Worm (Caenorhabditis elegans) whole organism, young adult: ENCODE results near the gene pcrg-1.

Experiments
- B0019.2 ChIP-seq: fragments of 200-800 bp; sonication (Bioruptor generic); conservative IDR thresholded peaks from 2 replicates; pipeline ENCODE4 v1.3.6; 2022; ENCODE audit warnings: missing genetic modification reagents, missing genetic modification characterization, missing compliant biosample characterization
- B0035.1 ChIP-seq: sonication (generic microtip); optimal IDR thresholded peaks from 2 replicates; lab custom pipeline; 2016; ENCODE audit warnings: missing genetic modification characterization, mild to moderate bottlenecking, missing compliant biosample characterization, missing genotype, missing genetic modification reagents
- F33H1.4 ChIP-seq: fragments of 200-800 bp; sonication (Bioruptor generic); IDR thresholded peaks from 2 replicates; pipeline ENCODE4 v1.3.6; 2022; ENCODE audit warnings: missing genetic modification reagents, missing genetic modification characterization, missing compliant biosample characterization
- F52B5.7 ChIP-seq: sonication (generic microtip); optimal IDR thresholded peaks from 2 replicates; lab custom pipeline; 2016; ENCODE audit warnings: mild to moderate bottlenecking, missing genetic modification characterization, missing compliant biosample characterization
- T07F8.4 ChIP-seq: sonication (generic microtip); optimal IDR thresholded peaks from 2 replicates; lab custom pipeline; 2016; ENCODE audit warnings: mild to moderate bottlenecking, missing genetic modification characterization, moderate library complexity, missing compliant biosample characterization
- T26A5.8 ChIP-seq: sonication (generic microtip); optimal IDR thresholded peaks from 2 replicates; lab custom pipeline; 2016; ENCODE audit warnings: missing genetic modification characterization, missing compliant biosample characterization
- Y53G8AR.9 ChIP-seq: fragments of 200-800 bp; sonication (Bioruptor generic); conservative IDR thresholded peaks from 2 replicates; pipeline ENCODE4 v1.3.6; 2022; ENCODE audit warnings: missing genetic modification reagents, missing genetic modification characterization, missing compliant biosample characterization
- Y56A3A.18 ChIP-seq: fragments of 200-800 bp; sonication (Bioruptor generic); IDR thresholded peaks from 2 replicates; pipeline ENCODE4 v1.3.6; 2022; ENCODE audit warnings: missing genetic modification reagents, missing genetic modification characterization, missing compliant biosample characterization
- Y67H2A.10 ChIP-seq: fragments of 200-800 bp; sonication (Bioruptor generic); conservative IDR thresholded peaks from 2 replicates; pipeline ENCODE4 v1.3.6; 2022; ENCODE audit warnings: missing genetic modification reagents, missing genetic modification characterization, missing compliant biosample characterization
- ama-1 ChIP-seq, 3 experiments: fragments of 150-350 bp in 1 of 3; sonication (generic microtip) in 2 of 3; optimal IDR thresholded peaks; 2 replicates each; lab custom pipeline; 2014 to 2018; ENCODE audit warnings: missing biosample characterization in 2 of 3, missing genetic modification characterization in 2 of 3, missing genetic modification reagents in 2 of 3
- aptf-3 ChIP-seq: fragments of 200-800 bp; sonication (Bioruptor generic); IDR thresholded peaks from 2 replicates; pipeline ENCODE4 v1.3.6; 2022; ENCODE audit warnings: missing genetic modification characterization, missing compliant biosample characterization
- atf-7 ChIP-seq: sonication (generic microtip); optimal IDR thresholded peaks from 2 replicates; lab custom pipeline; 2017; ENCODE audit warnings: mild to moderate bottlenecking, missing genetic modification characterization, missing compliant biosample characterization
- attf-3 ChIP-seq: fragments of 200-800 bp; sonication (Bioruptor generic); conservative IDR thresholded peaks from 2 replicates; pipeline ENCODE4 v1.3.6; 2022; ENCODE audit warnings: missing genetic modification reagents, missing genetic modification characterization, missing compliant biosample characterization
- attf-5 ChIP-seq: fragments of 200-800 bp; sonication (Bioruptor generic); optimal IDR thresholded peaks from 2 replicates; lab custom pipeline; 2018; ENCODE audit warnings: mild to moderate bottlenecking, missing genetic modification characterization, missing compliant biosample characterization
- bed-1 ChIP-seq: fragments of 200-800 bp; sonication (Bioruptor generic); IDR thresholded peaks from 2 replicates; pipeline ENCODE4 v1.3.6; 2022; ENCODE audit warnings: missing genetic modification reagents, missing genetic modification characterization, missing compliant biosample characterization
- bed-2 ChIP-seq: fragments of 200-800 bp; sonication (Bioruptor generic); IDR thresholded peaks from 2 replicates; pipeline ENCODE4 v1.3.6; 2022; ENCODE audit warnings: missing genetic modification reagents, missing genetic modification characterization, missing compliant biosample characterization
- cebp-1 ChIP-seq, 2 experiments: fragments of 200-800 bp in 1 of 2; sonication (Bioruptor generic) in 1 of 2; sonication (generic microtip) in 1 of 2; IDR thresholded peaks in 1 of 2; optimal IDR thresholded peaks in 1 of 2; 2 replicates each; pipeline versions ENCODE4 v1.3.6 to Lab custom; 2017 to 2022; ENCODE audit warnings: missing compliant biosample characterization in 2 of 2, missing genetic modification characterization in 2 of 2, mild to moderate bottlenecking in 1 of 2, missing genetic modification reagents in 1 of 2, moderate library complexity in 1 of 2
- die-1 ChIP-seq: sonication (generic microtip); optimal IDR thresholded peaks from 2 replicates; lab custom pipeline; 2016; ENCODE audit warnings: missing genotype, mild to moderate bottlenecking, missing genetic modification characterization, missing compliant biosample characterization
- dpl-1 ChIP-seq: fragments of 150-350 bp; optimal IDR thresholded peaks from 2 replicates; lab custom pipeline; 2014; ENCODE audit warnings: missing biosample characterization, missing genetic modification reagents, missing genetic modification characterization
- egrh-3 ChIP-seq: fragments of 200-800 bp; sonication (Bioruptor generic); IDR thresholded peaks from 2 replicates; pipeline ENCODE4 v1.3.6; 2022; ENCODE audit warnings: missing genetic modification reagents, missing genetic modification characterization, missing compliant biosample characterization
- ekl-4 ChIP-seq: fragments of 200-800 bp; sonication (Bioruptor generic); IDR thresholded peaks from 2 replicates; pipeline ENCODE4 v1.3.6; 2022; ENCODE audit warnings: missing genetic modification reagents, missing genetic modification characterization, missing compliant biosample characterization
- ets-4 ChIP-seq: fragments of 200-800 bp; sonication (Bioruptor generic); optimal IDR thresholded peaks from 2 replicates; lab custom pipeline; 2018; ENCODE audit warnings: mild to moderate bottlenecking, missing genetic modification characterization, missing compliant biosample characterization
- him-1 ChIP-seq: sonication (generic microtip); optimal IDR thresholded peaks from 2 replicates; lab custom pipeline; 2016; ENCODE audit warnings: missing genotype, missing genetic modification reagents, missing genetic modification characterization, missing compliant biosample characterization
- hmg-1.2 ChIP-seq: fragments of 200-800 bp; sonication (Bioruptor generic); IDR thresholded peaks from 2 replicates; pipeline ENCODE4 v1.3.6; 2022; ENCODE audit warnings: missing genetic modification reagents, missing genetic modification characterization, missing compliant biosample characterization
- hsf-1 ChIP-seq: fragments of 200-800 bp; sonication (Bioruptor generic); IDR thresholded peaks from 2 replicates; pipeline ENCODE4 v1.3.6; 2022; ENCODE audit warnings: missing genetic modification reagents, missing genetic modification characterization, missing compliant biosample characterization
- lag-1 ChIP-seq: fragments of 200-800 bp; sonication (Bioruptor generic); IDR thresholded peaks from 2 replicates; pipeline ENCODE4 v1.3.6; 2022; ENCODE audit warnings: missing genetic modification reagents, missing genetic modification characterization, missing compliant biosample characterization
- let-607 ChIP-seq, 2 experiments: fragments of 200-800 bp in 1 of 2; sonication (Bioruptor generic) in 1 of 2; sonication (generic microtip) in 1 of 2; optimal IDR thresholded peaks; 2 replicates each; lab custom pipeline; 2016 to 2018; ENCODE audit warnings: mild to moderate bottlenecking in 2 of 2, missing compliant biosample characterization in 2 of 2, missing genetic modification characterization in 2 of 2, moderate library complexity in 2 of 2, missing genotype in 1 of 2
- nfya-2 ChIP-seq: fragments of 200-800 bp; sonication (Bioruptor generic); IDR thresholded peaks from 2 replicates; pipeline ENCODE4 v1.3.6; 2022; ENCODE audit warnings: missing genetic modification reagents, missing genetic modification characterization, missing compliant biosample characterization
- nhr-27 ChIP-seq: fragments of 200-800 bp; sonication (Bioruptor generic); optimal IDR thresholded peaks from 2 replicates; lab custom pipeline; 2018; ENCODE audit warnings: mild to moderate bottlenecking, missing genetic modification characterization, moderate library complexity, missing compliant biosample characterization
- nhr-80 ChIP-seq: sonication (generic microtip); optimal IDR thresholded peaks from 2 replicates; lab custom pipeline; 2016; ENCODE audit warnings: missing genetic modification characterization, missing compliant biosample characterization
- rec-8 ChIP-seq, 2 experiments: sonication (generic microtip); optimal IDR thresholded peaks; 2 replicates each; lab custom pipeline; 2016; ENCODE audit warnings: mild to moderate bottlenecking in 2 of 2, missing genetic modification characterization in 2 of 2, missing genetic modification reagents in 2 of 2, missing genotype in 2 of 2, missing biosample characterization in 1 of 2, missing compliant biosample characterization in 1 of 2, moderate library complexity in 1 of 2
- snpc-4 ChIP-seq, 5 experiments: fragments of 150-350 bp in 1 of 5; sonication (generic microtip) in 4 of 5; optimal IDR thresholded peaks; 2 replicates each; lab custom pipeline; 2014 to 2018; ENCODE audit warnings: missing genetic modification characterization in 5 of 5, missing biosample characterization in 3 of 5, antibody characterized with exemption in 2 of 5, mild to moderate bottlenecking in 2 of 5, missing compliant biosample characterization in 2 of 5, missing genotype in 2 of 5, moderate library complexity in 2 of 5, missing genetic modification reagents in 1 of 5
- somi-1 ChIP-seq: fragments of 200-800 bp; sonication (Bioruptor generic); optimal IDR thresholded peaks from 2 replicates; lab custom pipeline; 2018; ENCODE audit warnings: mild to moderate bottlenecking, missing genetic modification characterization, missing compliant biosample characterization
- unc-62 ChIP-seq: fragments of 150-350 bp; optimal IDR thresholded peaks from 2 replicates; lab custom pipeline; 2014; ENCODE audit warnings: missing biosample characterization, missing genetic modification reagents, missing genetic modification characterization
- zfh-2 ChIP-seq: fragments of 200-800 bp; sonication (Bioruptor generic); conservative IDR thresholded peaks from 2 replicates; pipeline ENCODE4 v1.3.6; 2022; ENCODE audit warnings: missing genetic modification reagents, missing genetic modification characterization, missing compliant biosample characterization
- zim-3 ChIP-seq: sonication (generic microtip); optimal IDR thresholded peaks from 2 replicates; lab custom pipeline; 2017; ENCODE audit warnings: mild to moderate bottlenecking, missing genetic modification characterization, moderate library complexity, missing compliant biosample characterization
- ztf-6 ChIP-seq: fragments of 200-800 bp; sonication (Bioruptor generic); IDR thresholded peaks from 2 replicates; pipeline ENCODE4 v1.3.6; 2022; ENCODE audit warnings: missing genetic modification reagents, missing genetic modification characterization, missing compliant biosample characterization

Gene pcrg-1

ce11 chrII:7151969-7152631, 48.2 kb upstream of the pcrg-1 start, which contains the start of gene fust-1 (continued):
- peak; percentile 96 for TF ChIP-seq ekl-4 (GFP tag; lab: Robert Waterston, UW)
- no peak for TF ChIP-seq zim-3 (tag; lab: Kevin White, UChicago)
- TF ChIP-seq bed-1 = no peak
- TF ChIP-seq let-607 (tag; optimal IDR thresholded peaks at IDR 0.05; lab: Kevin White, UChicago) = peak; percentile 54 to 78
- TF ChIP-seq die-1 = peak; percentile 14
- TF ChIP-seq aptf-3 = no peak
- peak; percentile 42 for TF ChIP-seq B0035.1
- peak; percentile 69 for TF ChIP-seq B0019.2 (GFP tag; lab: Robert Waterston, UW)
- peak; percentile 67 for TF ChIP-seq dpl-1
- TF ChIP-seq snpc-4 (GFP tag; optimal IDR thresholded peaks at IDR 0.05; lab: Kevin White, UChicago) = peak; percentile 58
- peak; percentile 48 to 89 (median 86) for TF ChIP-seq snpc-4 (tag; optimal IDR thresholded peaks at IDR 0.05; lab: Kevin White, UChicago)
- TF ChIP-seq ztf-6 (GFP tag; lab: Robert Waterston, UW) = peak; percentile 77; the same call in 1 of the 2 replicates
- TF ChIP-seq Y56A3A.18 (GFP tag; lab: Robert Waterston, UW) = peak; percentile 87
- no peak for TF ChIP-seq lag-1

- TF ChIP-seq egrh-3 (GFP tag; lab: Robert Waterston, UW) (peak; percentile 51; the same call in 1 of the 2 replicates), zfh-2 (GFP tag; lab: Robert Waterston, UW) (peak; percentile 83), hsf-1 (GFP tag; lab: Robert Waterston, UW) (0 out of 2 replicates have a peak, but pooled peaks have one; percentile 8)
Measured at ce11 chrII:7153095-7153494, 47.3 kb upstream of the pcrg-1 start.

ce11 chrII:7154711-7155110, 45.6 kb upstream of the pcrg-1 start:
- TF ChIP-seq somi-1 (GFP tag; lab: Kevin White, UChicago) = no peak
- TF ChIP-seq Y67H2A.10 = no peak
- peak; percentile 88 for TF ChIP-seq egrh-3 (GFP tag; lab: Robert Waterston, UW)
- TF ChIP-seq zfh-2 (GFP tag; lab: Robert Waterston, UW) = peak; percentile 88
- no peak for TF ChIP-seq rec-8 (tag; optimal IDR thresholded peaks at IDR 0.05; lab: Kevin White, UChicago)

ce11 chrII:7155392-7155791, 45.0 kb upstream of the pcrg-1 start, which contains the start of gene C27H5.2:
Gene C27H5.2 (plus strand): TSS chrII:7155581.
- TF ChIP-seq hmg-1.2 (GFP tag; lab: Robert Waterston, UW) (peak; percentile 14; the same call in 1 of the 2 replicates), Y53G8AR.9 (GFP tag; lab: Robert Waterston, UW) (peak; percentile 49; the same call in 1 of the 2 replicates), T26A5.8 (tag; lab: Kevin White, UChicago) (no peak), cebp-1 (GFP tag; IDR thresholded peaks at IDR 0.05; lab: Robert Waterston, UW) (no peak), cebp-1 (tag; optimal IDR thresholded peaks at IDR 0.05; lab: Kevin White, UChicago) (peak; percentile 9), ama-1 (optimal IDR thresholded peaks at IDR 0.05; lab: Kevin White, UChicago) (peak; percentile 14), ama-1 (GFP tag; optimal IDR thresholded peaks at IDR 0.05; lab: Kevin White, UChicago) (no peak), nhr-80 (tag; lab: Kevin White, UChicago) (peak; percentile 69)

ce11 chrII:7157415-7157814, 42.9 kb upstream of the pcrg-1 start:
- TF ChIP-seq atf-7 = peak; percentile 14
- no peak for TF ChIP-seq rec-8 (tag; optimal IDR thresholded peaks at IDR 0.05; lab: Kevin White, UChicago)
- TF ChIP-seq T07F8.4 (tag; lab: Kevin White, UChicago) = no peak
- TF ChIP-seq nhr-80 (tag; lab: Kevin White, UChicago) = peak; percentile 79
- TF ChIP-seq Y67H2A.10 = no peak
- no peak for TF ChIP-seq attf-3
- TF ChIP-seq die-1 = no peak
- TF ChIP-seq unc-62 (GFP tag; lab: Kevin White, UChicago) = peak; percentile 38
- TF ChIP-seq bed-2 (GFP tag; lab: Robert Waterston, UW) = no peak
- no peak for TF ChIP-seq F52B5.7 (tag; lab: Kevin White, UChicago)
- peak; percentile 10 for TF ChIP-seq ets-4
- no peak for TF ChIP-seq F33H1.4
- no peak for TF ChIP-seq nhr-27 (tag; lab: Kevin White, UChicago)
- TF ChIP-seq attf-5 (GFP tag; lab: Kevin White, UChicago) = peak; percentile 9
- TF ChIP-seq nfya-2 (GFP tag; lab: Robert Waterston, UW) = no peak
- no peak for TF ChIP-seq him-1 (tag; lab: Kevin White, UChicago)
